Worm (Caenorhabditis elegans): ENCODE measurements around the gene T07G12.4.

The T07G12.4 gene

DNA sequence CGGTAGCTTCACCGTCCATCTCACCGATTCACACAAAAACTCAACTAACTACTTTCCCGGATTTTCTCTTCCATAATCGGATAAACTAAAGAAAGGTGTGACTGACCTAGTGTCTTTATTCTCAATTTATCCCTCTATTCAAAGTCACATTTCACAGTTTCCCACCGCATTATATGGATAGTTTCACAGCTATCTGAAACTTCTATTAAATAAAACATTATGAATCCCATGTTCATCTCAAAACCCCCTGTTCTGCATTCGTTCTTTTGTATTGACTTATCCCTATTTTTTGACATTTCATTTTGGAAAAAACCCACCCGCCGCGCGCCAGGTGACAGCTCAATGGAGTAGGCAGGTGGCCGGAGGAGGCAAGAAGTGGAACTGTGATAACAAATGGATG, 29.3 kb upstream of the T07G12.4 start:
- TF ChIP-seq blmp-1 (tag; optimal IDR thresholded peaks at IDR 0.05) = peak; percentile 8
- TF ChIP-seq elt-2 (tag; optimal IDR thresholded peaks at IDR 0.05) = no peak
- peak; percentile 35 for TF ChIP-seq lin-14 (GFP tag; optimal IDR thresholded peaks at IDR 0.05)
- no peak for TF ChIP-seq skn-1 (tag; optimal IDR thresholded peaks at IDR 0.05)

DNA sequence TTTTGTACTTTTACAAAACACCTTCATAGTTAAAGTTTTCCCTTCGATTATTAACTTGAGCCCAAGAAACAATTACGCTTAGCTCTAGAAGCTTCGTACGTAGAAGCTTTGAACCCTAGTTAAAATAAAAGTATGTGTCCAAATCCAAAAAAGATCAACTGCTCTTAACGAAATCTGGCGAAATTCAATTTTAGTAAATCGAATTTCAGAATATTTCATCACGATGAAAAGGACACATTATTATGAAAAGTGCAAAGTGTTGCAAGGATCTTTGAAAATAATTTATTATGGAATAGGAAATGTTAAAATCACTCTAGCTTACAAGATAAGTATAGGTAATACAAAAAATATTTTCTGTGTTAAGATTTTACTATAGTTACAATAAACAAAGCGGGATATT, 26.8 kb upstream of the T07G12.4 start:
- TF ChIP-seq rnt-1 (tag; optimal IDR thresholded peaks at IDR 0.05) = no peak
- no peak for TF ChIP-seq jun-1 (tag; optimal IDR thresholded peaks at IDR 0.05)
- no peak for TF ChIP-seq elt-2 (tag; optimal IDR thresholded peaks at IDR 0.05)
- TF ChIP-seq swsn-7 (tag; optimal IDR thresholded peaks at IDR 0.05) = no peak
- TF ChIP-seq ceh-90 (tag; optimal IDR thresholded peaks at IDR 0.05) = no peak
- TF ChIP-seq ceh-82 (tag; optimal IDR thresholded peaks at IDR 0.05) = no peak
- TF ChIP-seq aly-2 (tag; optimal IDR thresholded peaks at IDR 0.05) = no peak
- TF ChIP-seq tlp-1 (tag; optimal IDR thresholded peaks at IDR 0.05) = no peak
- TF ChIP-seq fkh-10 (GFP tag; optimal IDR thresholded peaks at IDR 0.05) = peak; percentile 83
- no peak for TF ChIP-seq xbp-1 (tag; optimal IDR thresholded peaks at IDR 0.05)
- peak; percentile 28 for TF ChIP-seq ces-1 (GFP tag; optimal IDR thresholded peaks at IDR 0.05)
- TF ChIP-seq nhr-76 (tag; optimal IDR thresholded peaks at IDR 0.05) = no peak
- no peak for TF ChIP-seq hlh-4 (tag; optimal IDR thresholded peaks at IDR 0.05)
- peak; percentile 45 for TF ChIP-seq lin-14 (GFP tag; optimal IDR thresholded peaks at IDR 0.05)
- TF ChIP-seq zag-1 (tag; optimal IDR thresholded peaks at IDR 0.05) = no peak
- no peak for TF ChIP-seq fkh-8 (tag; optimal IDR thresholded peaks at IDR 0.05)
- no peak for TF ChIP-seq efl-3 (GFP tag; optimal IDR thresholded peaks at IDR 0.05)

DNA sequence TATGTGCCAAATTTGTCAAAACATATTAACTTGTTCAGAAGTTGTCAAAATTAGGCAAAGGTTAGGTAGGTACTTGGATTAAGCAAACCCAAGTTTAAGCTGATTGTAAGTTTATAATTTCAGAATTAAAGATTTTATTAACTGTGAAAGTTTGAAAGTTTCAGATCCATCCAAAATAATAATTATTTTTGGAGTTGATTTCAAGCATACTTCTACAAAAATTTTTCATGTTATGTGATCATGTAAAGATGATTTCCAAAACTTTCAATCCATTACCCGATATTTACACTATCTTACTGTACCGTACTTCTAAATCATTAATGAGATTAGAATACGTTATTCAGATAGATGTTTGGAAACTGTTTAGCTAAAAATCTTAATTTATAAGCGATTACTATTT, 26.1 kb upstream of the T07G12.4 start:
- TF ChIP-seq rnt-1 (tag; optimal IDR thresholded peaks at IDR 0.05) (no peak), sox-4 (tag; optimal IDR thresholded peaks at IDR 0.05) (no peak), ama-1 (optimal IDR thresholded peaks at IDR 0.05) (no peak), lin-35 (GFP tag; optimal IDR thresholded peaks at IDR 0.05) (no peak), pqm-1 (tag; optimal IDR thresholded peaks at IDR 0.05) (no peak), skn-1 (tag; optimal IDR thresholded peaks at IDR 0.05) (no peak), lin-13 (GFP tag; optimal IDR thresholded peaks at IDR 0.05) (no peak), tlp-1 (tag; optimal IDR thresholded peaks at IDR 0.05) (no peak), efl-1 (optimal IDR thresholded peaks at IDR 0.05) (no peak), efl-1 (GFP tag; optimal IDR thresholded peaks at IDR 0.05 in 1 of 2) (no peak)

DNA sequence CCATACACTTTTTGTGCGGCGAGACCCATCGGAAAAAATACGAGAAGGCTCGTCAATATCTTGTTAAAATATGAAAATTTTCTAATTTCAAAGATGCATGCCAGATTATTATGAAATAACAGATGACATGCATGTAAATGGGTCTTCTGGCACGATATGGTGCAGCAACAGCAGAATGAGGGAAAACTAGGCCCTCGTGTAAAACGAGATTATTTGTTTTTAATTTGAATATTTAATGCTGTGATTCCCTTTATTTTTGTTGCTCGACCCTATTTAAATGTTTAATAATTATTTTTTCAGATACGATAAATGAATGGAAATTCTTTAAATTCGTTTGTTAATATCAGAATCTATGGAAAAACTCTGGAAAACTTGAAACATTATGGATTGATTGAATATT, 23.1 kb upstream of the T07G12.4 start, which contains the start of gene him-8:
Gene him-8 (plus strand): TSS at position 301 of the 400 bp plus-strand sequence.
- TF ChIP-seq mef-2 (tag; optimal IDR thresholded peaks at IDR 0.05) (no peak), elt-3 (tag; optimal IDR thresholded peaks at IDR 0.05) (no peak), ceh-8 (GFP tag; optimal IDR thresholded peaks at IDR 0.05) (no peak), lir-3 (tag; optimal IDR thresholded peaks at IDR 0.05; ENCODE audit: poor library complexity) (no peak), nhr-77 (tag; optimal IDR thresholded peaks at IDR 0.05) (no peak), mab-9 (GFP tag; IDR thresholded peaks at IDR 0.05) (no peak), fos-1 (tag; optimal IDR thresholded peaks at IDR 0.05) (no peak)

DNA sequence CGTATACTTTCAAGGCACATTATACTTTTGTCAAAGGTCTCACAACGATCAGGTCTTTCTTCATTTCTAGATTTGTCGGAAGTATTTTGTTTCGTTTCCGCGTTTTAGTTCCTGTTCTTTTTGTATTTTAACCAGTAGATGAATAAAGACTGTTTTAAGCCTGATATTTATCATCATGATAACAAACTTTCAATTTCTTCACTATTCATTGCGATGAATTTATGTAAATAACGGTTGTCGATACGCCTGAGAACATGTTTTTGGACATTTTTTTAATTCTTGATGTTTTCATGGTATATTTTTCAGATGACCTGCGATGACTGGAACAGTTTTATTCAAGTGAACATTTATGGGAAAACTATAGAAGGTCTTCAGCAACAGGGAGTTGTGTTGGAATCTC, 19.9 kb upstream of the T07G12.4 start, which contains the start of gene zim-3:
Gene zim-3 (plus strand): TSS at position 301 of the 400 bp plus-strand sequence.
- TF ChIP-seq lir-3 (tag; optimal IDR thresholded peaks at IDR 0.05; ENCODE audit: poor library complexity) (no peak), lin-14 (GFP tag; optimal IDR thresholded peaks at IDR 0.05) (no peak), snpc-4 (tag; optimal IDR thresholded peaks at IDR 0.05) (no peak), vab-15 (tag; optimal IDR thresholded peaks at IDR 0.05) (no peak), unc-30 (tag; optimal IDR thresholded peaks at IDR 0.05) (no peak), ceh-8 (GFP tag; optimal IDR thresholded peaks at IDR 0.05) (no peak), nhr-47 (tag; optimal IDR thresholded peaks at IDR 0.05) (no peak), rnt-1 (tag; optimal IDR thresholded peaks at IDR 0.05) (no peak), blmp-1 (tag; optimal IDR thresholded peaks at IDR 0.05) (no peak), lin-35 (GFP tag; optimal IDR thresholded peaks at IDR 0.05) (no peak), ceh-82 (tag; optimal IDR thresholded peaks at IDR 0.05) (no peak), pqm-1 (tag; optimal IDR thresholded peaks at IDR 0.05) (no peak), lsy-2 (tag; optimal IDR thresholded peaks at IDR 0.05) (no peak), alr-1 (tag; optimal IDR thresholded peaks at IDR 0.05; ENCODE audit: borderline replicate concordance) (no peak), nhr-76 (tag; optimal IDR thresholded peaks at IDR 0.05) (no peak), efl-1 (optimal IDR thresholded peaks at IDR 0.05) (no peak), efl-1 (GFP tag; optimal IDR thresholded peaks at IDR 0.05 in 1 of 2) (no peak)

Data from whole organism, L1 larva.